Fruit fly (Drosophila melanogaster): ENCODE data around the gene CG14841.

CG14841 gene

dm6 chr3R:14285059-14285953, 23.1 kb upstream of the CG14841 start (continued):
- TF ChIP-seq CG31388 (GFP tag; optimal IDR thresholded peaks at IDR 0.05), result no peak
- no peak for TF ChIP-seq pnt (GFP tag; optimal IDR thresholded peaks at IDR 0.05)
- no peak for TF ChIP-seq Dip3 (GFP tag; optimal IDR thresholded peaks at IDR 0.05)
- TF ChIP-seq Dbx (GFP tag; IDR thresholded peaks at IDR 0.05), result no peak
- TF ChIP-seq exex (tag; optimal IDR thresholded peaks at IDR 0.05), result peak; percentile 77
- TF ChIP-seq crp (GFP tag; optimal IDR thresholded peaks at IDR 0.05), result no peak
- no peak for TF ChIP-seq CTCF (GFP tag; optimal IDR thresholded peaks at IDR 0.05)
- no peak for TF ChIP-seq usp (GFP tag; optimal IDR thresholded peaks at IDR 0.05)
- no peak for TF ChIP-seq pan (optimal IDR thresholded peaks at IDR 0.05)
- TF ChIP-seq pan (GFP tag; optimal IDR thresholded peaks at IDR 0.05 in 1 of 2, IDR thresholded peaks at IDR 0.05 in 1 of 2), result no peak
- no peak for TF ChIP-seq dmrt11E (tag; optimal IDR thresholded peaks at IDR 0.05)
- TF ChIP-seq jigr1 (GFP tag; IDR thresholded peaks at IDR 0.05), result no peak
- TF ChIP-seq CG1832 (GFP tag; optimal IDR thresholded peaks at IDR 0.05), result peak; percentile 0
- no peak for TF ChIP-seq CG11560 (tag; IDR thresholded peaks at IDR 0.05)
- TF ChIP-seq CG3847 (GFP tag; IDR thresholded peaks at IDR 0.05), result no peak
- TF ChIP-seq CG30403 (GFP tag; optimal IDR thresholded peaks at IDR 0.05), result peak; percentile 25
- no peak for TF ChIP-seq CrebB (tag; optimal IDR thresholded peaks at IDR 0.05)
- TF ChIP-seq ato (GFP tag; IDR thresholded peaks at IDR 0.05; ENCODE audit: partially characterized antibody), result no peak
- no peak for TF ChIP-seq shn (GFP tag; optimal IDR thresholded peaks at IDR 0.05)
- no peak for TF ChIP-seq CG15601 (tag; optimal IDR thresholded peaks at IDR 0.05)
- TF ChIP-seq az2 (GFP tag; optimal IDR thresholded peaks at IDR 0.05), result peak; percentile 12
- TF ChIP-seq H15 (GFP tag; IDR thresholded peaks at IDR 0.05), result no peak
- no peak for TF ChIP-seq twi (tag; optimal IDR thresholded peaks at IDR 0.05)
- TF ChIP-seq Mad (GFP tag; optimal IDR thresholded peaks at IDR 0.05), result no peak
- TF ChIP-seq unc-4 (GFP tag; IDR thresholded peaks at IDR 0.05; ENCODE audit: partially characterized antibody), result no peak
- no peak for TF ChIP-seq Vsx1 (GFP tag; optimal IDR thresholded peaks at IDR 0.05)
- no peak for TF ChIP-seq CG3407 (GFP tag; optimal IDR thresholded peaks at IDR 0.05)
- no peak for TF ChIP-seq ab (GFP tag; optimal IDR thresholded peaks at IDR 0.05)
- no peak for TF ChIP-seq so (GFP tag; IDR thresholded peaks at IDR 0.05)
- TF ChIP-seq vfl (GFP tag; optimal IDR thresholded peaks at IDR 0.05), result no peak
- TF ChIP-seq disco-r (GFP tag; optimal IDR thresholded peaks at IDR 0.05), result peak; percentile 23
- no peak for TF ChIP-seq hth (optimal IDR thresholded peaks at IDR 0.05)
- no peak for TF ChIP-seq Ets97D (GFP tag; optimal IDR thresholded peaks at IDR 0.05)
- TF ChIP-seq BEAF-32 (GFP tag; optimal IDR thresholded peaks at IDR 0.05), result no peak
- TF ChIP-seq trh (GFP tag; optimal IDR thresholded peaks at IDR 0.05), result peak; percentile 10
- no peak for TF ChIP-seq Sin3A (optimal IDR thresholded peaks at IDR 0.05)
- peak; percentile 31 for TF ChIP-seq dmrt99B (tag; optimal IDR thresholded peaks at IDR 0.05)
- TF ChIP-seq CG3838 (GFP tag; optimal IDR thresholded peaks at IDR 0.05), result peak; percentile 6
- peak; percentile 38 for TF ChIP-seq B-H2 (GFP tag; optimal IDR thresholded peaks at IDR 0.05)
- TF ChIP-seq MTF-1 (GFP tag; optimal IDR thresholded peaks at IDR 0.05; ENCODE audit: borderline replicate concordance), result no peak
- no peak for TF ChIP-seq bowl (GFP tag; IDR thresholded peaks at IDR 0.05)
- no peak for TF ChIP-seq Dp (GFP tag; optimal IDR thresholded peaks at IDR 0.05)
- TF ChIP-seq sr (GFP tag; IDR thresholded peaks at IDR 0.05), result no peak
- no peak for TF ChIP-seq Hand (GFP tag; optimal IDR thresholded peaks at IDR 0.05)
- TF ChIP-seq fu2 (GFP tag; optimal IDR thresholded peaks at IDR 0.05), result no peak
- no peak for TF ChIP-seq CG10366 (GFP tag; IDR thresholded peaks at IDR 0.05)
- TF ChIP-seq abd-A (tag; optimal IDR thresholded peaks at IDR 0.05), result peak; percentile 90
- TF ChIP-seq ind (GFP tag; optimal IDR thresholded peaks at IDR 0.05), result peak; percentile 23
- peak; percentile 12 for TF ChIP-seq CG15269 (tag; optimal IDR thresholded peaks at IDR 0.05)
- TF ChIP-seq CG17912 (GFP tag; optimal IDR thresholded peaks at IDR 0.05), result no peak
- TF ChIP-seq NK7.1 (GFP tag; optimal IDR thresholded peaks at IDR 0.05), result no peak

All from whole organism, embryonic.